Worm (Caenorhabditis elegans) whole organism, L1 larva: ENCODE results near the gene K07C11.10.
A peak's percentile ranks its signal among the peaks of the same experiment; 100 is the strongest.

Source experiments
- C04F5.9 ChIP-seq: sonication (generic microtip); optimal IDR thresholded peaks from 2 replicates; lab custom pipeline; 2016; ENCODE audit warnings: missing genetic modification characterization, missing compliant biosample characterization
- C16A3.4 ChIP-seq: fragments of 150-350 bp; optimal IDR thresholded peaks from 2 replicates; lab custom pipeline; 2014; ENCODE audit warnings: missing biosample characterization, missing genetic modification characterization
- aly-2 ChIP-seq: fragments of 150-350 bp; optimal IDR thresholded peaks from 2 replicates; lab custom pipeline; 2014; ENCODE audit warnings: missing biosample characterization, missing genetic modification characterization
- blmp-1 ChIP-seq: fragments of 150-350 bp; optimal IDR thresholded peaks from 2 replicates; lab custom pipeline; 2014; ENCODE audit warnings: missing biosample characterization, missing genetic modification characterization
- ceh-8 ChIP-seq: fragments of 200-800 bp; sonication (Bioruptor generic); optimal IDR thresholded peaks from 2 replicates; lab custom pipeline; 2018; ENCODE audit warnings: mild to moderate bottlenecking, missing genetic modification characterization, moderate library complexity, missing compliant biosample characterization
- ceh-82 ChIP-seq, 3 experiments: fragments of 150-350 bp in 1 of 3; sonication (generic microtip) in 2 of 3; optimal IDR thresholded peaks; 2 replicates each; lab custom pipeline; 2014 to 2017; ENCODE audit warnings: missing biosample characterization in 3 of 3, missing genetic modification characterization in 3 of 3
- ceh-90 ChIP-seq: sonication (generic microtip); optimal IDR thresholded peaks from 2 replicates; lab custom pipeline; 2016; ENCODE audit warnings: missing genetic modification characterization, missing compliant biosample characterization
- dpl-1 ChIP-seq, 3 experiments: fragments of 150-350 bp in 2 of 3; sonication (generic microtip) in 1 of 3; optimal IDR thresholded peaks; 2 replicates each; lab custom pipeline; 2014 to 2017; ENCODE audit warnings: missing biosample characterization in 3 of 3, missing genetic modification characterization in 3 of 3, missing genetic modification reagents in 3 of 3
- dsc-1 ChIP-seq: sonication (generic microtip); optimal IDR thresholded peaks from 2 replicates; lab custom pipeline; 2016; ENCODE audit warnings: mild to moderate bottlenecking, missing genetic modification characterization, missing compliant biosample characterization
- efl-1 ChIP-seq, 4 experiments: fragments of 150-350 bp; optimal IDR thresholded peaks in 3 of 4; peaks in 1 of 4; 1 replicate in 1 of 4; 2 replicates in 3 of 4; lab custom pipeline; 2014; ENCODE audit warnings: missing biosample characterization in 2 of 4, missing genetic modification characterization in 2 of 4, missing genetic modification reagents in 2 of 4
- efl-3 ChIP-seq: fragments of 200-800 bp; sonication (Bioruptor generic); optimal IDR thresholded peaks from 2 replicates; lab custom pipeline; 2018; ENCODE audit warnings: mild to moderate bottlenecking, missing genetic modification characterization, missing compliant biosample characterization
- egl-13 ChIP-seq: sonication (generic microtip); optimal IDR thresholded peaks from 2 replicates; lab custom pipeline; 2016; ENCODE audit warnings: missing genotype, missing genetic modification reagents, missing genetic modification characterization, missing compliant biosample characterization
- ets-5 ChIP-seq: fragments of 200-800 bp; sonication (Bioruptor generic); IDR thresholded peaks from 2 replicates; pipeline ENCODE4 v1.3.6; 2022; ENCODE audit warnings: missing genetic modification characterization, missing compliant biosample characterization
- fkh-10 ChIP-seq: sonication (generic microtip); optimal IDR thresholded peaks from 2 replicates; lab custom pipeline; 2017; ENCODE audit warnings: missing biosample characterization, missing genetic modification reagents, missing genetic modification characterization
- fkh-8 ChIP-seq: sonication (generic microtip); optimal IDR thresholded peaks from 2 replicates; lab custom pipeline; 2016; ENCODE audit warnings: mild to moderate bottlenecking, missing genetic modification characterization, missing compliant biosample characterization
- fos-1 ChIP-seq: fragments of 150-350 bp; optimal IDR thresholded peaks from 2 replicates; lab custom pipeline; 2014; ENCODE audit warnings: missing biosample characterization, missing genetic modification characterization
- grh-1 ChIP-seq: fragments of 200-800 bp; sonication (Bioruptor generic); IDR thresholded peaks from 2 replicates; pipeline ENCODE4 v1.3.6; 2022; ENCODE audit warnings: missing genetic modification reagents, missing genetic modification characterization, missing compliant biosample characterization
- hpl-2 ChIP-seq: fragments of 150-350 bp; optimal IDR thresholded peaks from 2 replicates; lab custom pipeline; 2014; ENCODE audit warnings: missing biosample characterization, missing genetic modification reagents, missing genetic modification characterization
- isw-1 ChIP-seq: fragments of 200-800 bp; sonication (Bioruptor generic); IDR thresholded peaks from 2 replicates; pipeline ENCODE4 v1.3.6; 2022; ENCODE audit warnings: missing genetic modification characterization, missing compliant biosample characterization
- lin-14 ChIP-seq: fragments of 200-800 bp; sonication (Bioruptor generic); optimal IDR thresholded peaks from 2 replicates; lab custom pipeline; 2018; ENCODE audit warnings: mild to moderate bottlenecking, missing genetic modification characterization, moderate library complexity, missing compliant biosample characterization
- lin-35 ChIP-seq, 2 experiments: fragments of 150-350 bp; optimal IDR thresholded peaks; 2 replicates each; lab custom pipeline; 2014; ENCODE audit warnings: missing biosample characterization in 2 of 2, missing genetic modification characterization in 2 of 2, missing genetic modification reagents in 2 of 2
- lin-39 ChIP-seq: fragments of 150-350 bp; optimal IDR thresholded peaks from 2 replicates; lab custom pipeline; 2014; ENCODE audit warnings: missing biosample characterization, missing genetic modification reagents, missing genetic modification characterization
- lsy-2 ChIP-seq, 2 experiments: fragments of 150-350 bp; optimal IDR thresholded peaks; 2 replicates each; lab custom pipeline; 2014; ENCODE audit warnings: missing biosample characterization in 2 of 2, missing genetic modification characterization in 2 of 2
- mab-9 ChIP-seq: fragments of 200-800 bp; sonication (Bioruptor generic); IDR thresholded peaks from 2 replicates; pipeline ENCODE4 v1.3.6; 2022; ENCODE audit warnings: missing genetic modification reagents, missing genetic modification characterization, missing compliant biosample characterization
- mdl-1 ChIP-seq, 2 experiments: fragments of 150-350 bp; optimal IDR thresholded peaks; 2 replicates each; lab custom pipeline; 2014 to 2017; ENCODE audit warnings: missing biosample characterization in 2 of 2, missing genetic modification characterization in 2 of 2, inconsistent platforms in 1 of 2
- mep-1 ChIP-seq: fragments of 150-350 bp; optimal IDR thresholded peaks from 2 replicates; lab custom pipeline; 2014; ENCODE audit warnings: missing biosample characterization, missing genetic modification characterization
- nhr-11 ChIP-seq: fragments of 150-350 bp; optimal IDR thresholded peaks from 2 replicates; lab custom pipeline; 2014; ENCODE audit warnings: missing biosample characterization, missing genetic modification characterization
- nhr-19 ChIP-seq: fragments of 200-800 bp; sonication (Bioruptor generic); conservative IDR thresholded peaks from 2 replicates; pipeline ENCODE4 v1.3.6; 2022; ENCODE audit warnings: missing genetic modification characterization, missing compliant biosample characterization
- nhr-20 ChIP-seq: sonication (generic microtip); optimal IDR thresholded peaks from 2 replicates; lab custom pipeline; 2016; ENCODE audit warnings: mild to moderate bottlenecking, missing genetic modification characterization, missing compliant biosample characterization
- nhr-71 ChIP-seq: sonication (generic microtip); optimal IDR thresholded peaks from 2 replicates; lab custom pipeline; 2016; ENCODE audit warnings: mild to moderate bottlenecking, missing genetic modification characterization, moderate library complexity, missing compliant biosample characterization
- nhr-76 ChIP-seq: sonication (generic microtip); optimal IDR thresholded peaks from 2 replicates; lab custom pipeline; 2017; ENCODE audit warnings: missing biosample characterization, missing genetic modification characterization
- nhr-77 ChIP-seq: fragments of 150-350 bp; optimal IDR thresholded peaks from 2 replicates; lab custom pipeline; 2014; ENCODE audit warnings: missing biosample characterization, missing genetic modification characterization
- nhr-84 ChIP-seq: sonication (generic microtip); optimal IDR thresholded peaks from 2 replicates; lab custom pipeline; 2017; ENCODE audit warnings: missing biosample characterization, missing genetic modification characterization
- nhr-85 ChIP-seq: sonication (generic microtip); peaks from one replicate; lab custom pipeline; 2016; ENCODE audit warnings: missing genetic modification characterization, inconsistent platforms, missing compliant biosample characterization
- pax-3 ChIP-seq: fragments of 200-800 bp; sonication (Bioruptor generic); optimal IDR thresholded peaks from 2 replicates; lab custom pipeline; 2018; ENCODE audit warnings: mild to moderate bottlenecking, missing genetic modification characterization, moderate library complexity, missing compliant biosample characterization
- pqm-1 ChIP-seq: sonication (generic microtip); optimal IDR thresholded peaks from 3 replicates; lab custom pipeline; 2017; ENCODE audit warnings: missing biosample characterization, missing genetic modification characterization
- rnt-1 ChIP-seq: sonication (generic microtip); optimal IDR thresholded peaks from 2 replicates; lab custom pipeline; 2016; ENCODE audit warnings: mild to moderate bottlenecking, missing genetic modification characterization, moderate library complexity, missing compliant biosample characterization
- skn-1 ChIP-seq: fragments of 150-350 bp; optimal IDR thresholded peaks from 2 replicates; lab custom pipeline; 2014; ENCODE audit warnings: missing biosample characterization, missing genetic modification characterization
- snpc-4 ChIP-seq: fragments of 150-350 bp; optimal IDR thresholded peaks from 2 replicates; lab custom pipeline; 2014; ENCODE audit warnings: missing biosample characterization, missing genetic modification characterization
- snu-23 ChIP-seq: sonication (generic microtip); optimal IDR thresholded peaks from 2 replicates; lab custom pipeline; 2016; ENCODE audit warnings: missing genetic modification characterization, missing compliant biosample characterization
- unc-30 ChIP-seq: sonication (generic microtip); optimal IDR thresholded peaks from 2 replicates; lab custom pipeline; 2017; ENCODE audit warnings: missing biosample characterization, missing genetic modification characterization
- unc-86 ChIP-seq: sonication (generic microtip); optimal IDR thresholded peaks from 2 replicates; lab custom pipeline; 2016; ENCODE audit warnings: missing genetic modification characterization, missing compliant biosample characterization
- unc-98 ChIP-seq: fragments of 200-800 bp; sonication (Bioruptor generic); IDR thresholded peaks from 2 replicates; pipeline ENCODE4 v1.3.6; 2022; ENCODE audit warnings: missing genetic modification characterization, missing compliant biosample characterization
- vab-15 ChIP-seq: sonication (generic microtip); optimal IDR thresholded peaks from 2 replicates; lab custom pipeline; 2017; ENCODE audit warnings: missing genotype, mild to moderate bottlenecking, missing genetic modification characterization, missing compliant biosample characterization
- zag-1 ChIP-seq: fragments of 150-350 bp; optimal IDR thresholded peaks from 2 replicates; lab custom pipeline; 2014; ENCODE audit warnings: missing biosample characterization, missing genetic modification characterization

K07C11.10 gene

ce11 chrV:8262212-8262611, 35.5 kb upstream of the K07C11.10 start:
- no peak for TF ChIP-seq nhr-19
- TF ChIP-seq dsc-1 (tag; lab: Kevin White, UChicago) = no peak
- TF ChIP-seq grh-1 (GFP tag; lab: Robert Waterston, UW) = no peak
- TF ChIP-seq lin-14 (GFP tag; lab: Kevin White, UChicago) = peak; percentile 13
- TF ChIP-seq, all 84 proteins: peak for 1

DNA sequence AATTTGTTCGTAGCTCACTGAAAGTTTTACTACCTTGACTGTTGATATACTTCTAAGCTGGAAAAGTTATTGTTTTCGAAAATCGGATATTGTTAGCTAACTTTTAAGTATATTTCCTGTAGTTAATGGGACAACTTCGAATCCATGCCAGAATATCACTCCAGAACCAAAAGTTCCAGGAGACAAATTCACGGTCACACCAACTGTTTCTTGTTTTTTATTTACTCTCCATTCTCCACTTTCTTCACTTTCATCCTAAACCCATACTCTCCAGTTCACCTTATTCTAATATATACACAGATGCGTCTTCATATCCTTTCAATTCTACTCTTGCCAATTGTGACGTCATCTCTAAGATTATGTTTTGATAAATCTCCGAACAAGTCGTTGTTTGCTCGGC, 32.3 kb upstream of the K07C11.10 start, which contains the start of gene C16D9.1:
C16D9.1 (plus strand) TSS at position 301 of the 400 bp plus-strand sequence.
- TF ChIP-seq ceh-90 (tag; lab: Kevin White, UChicago) (no peak), pax-3 (tag; lab: Kevin White, UChicago) (no peak), fos-1 (no peak), unc-98 (GFP tag; lab: Robert Waterston, UW) (no peak), blmp-1 (tag; lab: Kevin White, UChicago) (no peak), mep-1 (tag; lab: Kevin White, UChicago) (no peak), ets-5 (GFP tag; lab: Robert Waterston, UW) (no peak), fkh-10 (GFP tag; lab: Kevin White, UChicago) (no peak), C16A3.4 (tag; lab: Kevin White, UChicago) (no peak), nhr-84 (tag; lab: Kevin White, UChicago) (no peak), efl-3 (GFP tag; lab: Kevin White, UChicago) (no peak), skn-1 (tag; lab: Kevin White, UChicago) (no peak), zag-1 (no peak)

DNA sequence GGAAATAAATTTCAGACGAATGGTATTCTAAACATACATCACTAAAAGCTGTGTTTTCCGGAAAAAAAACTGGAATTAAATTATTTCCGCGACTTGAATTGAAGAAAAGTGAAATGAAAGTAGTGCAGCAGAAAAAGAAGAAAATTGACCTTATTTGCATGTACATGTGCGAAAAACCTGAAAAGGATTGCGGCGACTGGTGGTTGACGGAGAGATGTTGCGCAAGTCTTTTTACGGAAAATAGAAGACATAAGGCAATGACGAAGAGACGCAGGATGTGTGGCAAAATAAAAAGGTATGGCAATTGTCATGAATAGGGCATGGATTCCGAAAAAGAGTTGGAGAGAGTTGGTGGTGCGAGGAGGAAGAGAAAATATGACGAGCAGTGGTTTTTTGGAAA, 28.3 kb upstream of the K07C11.10 start:
- TF ChIP-seq blmp-1 (tag; lab: Kevin White, UChicago) = peak; percentile 68
- peak; percentile 6 for TF ChIP-seq lin-14 (GFP tag; lab: Kevin White, UChicago)
- no peak for TF ChIP-seq C04F5.9
- no peak for TF ChIP-seq egl-13 (tag; lab: Kevin White, UChicago)
- no peak for TF ChIP-seq nhr-11

- TF ChIP-seq lin-14 (GFP tag; lab: Kevin White, UChicago) (peak; percentile 18), nhr-77 (tag; lab: Kevin White, UChicago) (no peak), nhr-85 (tag; lab: Kevin White, UChicago) (no peak), unc-30 (tag; lab: Kevin White, UChicago) (no peak), ceh-8 (GFP tag; lab: Kevin White, UChicago) (no peak), dpl-1 (GFP tag; optimal IDR thresholded peaks at IDR 0.05; lab: Kevin White, UChicago) (no peak), isw-1 (GFP tag; lab: Robert Waterston, UW) (no peak), efl-1 (optimal IDR thresholded peaks at IDR 0.05; lab: Kevin White, UChicago) (no peak), efl-1 (GFP tag; optimal IDR thresholded peaks at IDR 0.05 in 1 of 2; lab: Kevin White, UChicago) (peak in 1 of 2 experiments; percentile 41)
These were observed 27.2 kb upstream of the K07C11.10 start for ce11 chrV:8253946-8254345.

ce11 chrV:8252532-8252931, 25.8 kb upstream of the K07C11.10 start:
- TF ChIP-seq snu-23 (GFP tag; lab: Kevin White, UChicago) (peak; percentile 21), lin-14 (GFP tag; lab: Kevin White, UChicago) (peak; percentile 70), grh-1 (GFP tag; lab: Robert Waterston, UW) (no peak), aly-2 (tag; lab: Kevin White, UChicago) (no peak), snpc-4 (tag; lab: Kevin White, UChicago) (peak; percentile 12), nhr-76 (tag; lab: Kevin White, UChicago) (no peak), lsy-2 (tag; optimal IDR thresholded peaks at IDR 0.05; lab: Kevin White, UChicago) (peak in 1 of 2 experiments; percentile 28), ceh-82 (tag; optimal IDR thresholded peaks at IDR 0.05; lab: Kevin White, UChicago) (no peak), pqm-1 (no peak), nhr-19 (peak; percentile 36; the same call in 1 of the 2 replicates), fkh-8 (tag; lab: Kevin White, UChicago) (no peak), vab-15 (no peak), dsc-1 (tag; lab: Kevin White, UChicago) (no peak), nhr-71 (tag; lab: Kevin White, UChicago) (peak; percentile 65), mab-9 (no peak), rnt-1 (tag; lab: Kevin White, UChicago) (peak; percentile 75), mdl-1 (tag; optimal IDR thresholded peaks at IDR 0.05; lab: Kevin White, UChicago) (peak in 1 of 2 experiments; percentile 12), lin-35 (GFP tag; optimal IDR thresholded peaks at IDR 0.05; lab: Kevin White, UChicago) (no peak), hpl-2 (no peak), nhr-20 (peak; percentile 6), lin-39 (tag; lab: Kevin White, UChicago) (peak; percentile 68), unc-86 (tag; lab: Kevin White, UChicago) (no peak)
